Worm (Caenorhabditis elegans) whole organism, young adult: ENCODE results near the gene F57B9.3.

ENCODE experiments used
- C06A6.2 ChIP-seq: fragments of 200-800 bp; sonication (Bioruptor generic); conservative IDR thresholded peaks from 2 replicates; pipeline ENCODE4 v1.3.6; 2022; ENCODE audit warnings: missing genetic modification characterization, missing compliant biosample characterization
- Y95B8A.8 ChIP-seq: fragments of 200-800 bp; sonication (Bioruptor generic); IDR thresholded peaks from 2 replicates; pipeline ENCODE4 v1.3.6; 2022; ENCODE audit warnings: missing genetic modification reagents, missing genetic modification characterization, missing compliant biosample characterization
- ama-1 ChIP-seq, 3 experiments: fragments of 150-350 bp in 1 of 3; sonication (generic microtip) in 2 of 3; optimal IDR thresholded peaks; 2 replicates each; lab custom pipeline; 2014 to 2018; ENCODE audit warnings: missing biosample characterization in 2 of 3, missing genetic modification characterization in 2 of 3, missing genetic modification reagents in 2 of 3
- aptf-2 ChIP-seq: fragments of 200-800 bp; sonication (Bioruptor generic); conservative IDR thresholded peaks from 2 replicates; pipeline ENCODE4 v1.3.6; 2022; ENCODE audit warnings: missing genetic modification reagents, missing genetic modification characterization, missing compliant biosample characterization
- attf-6 ChIP-seq: fragments of 200-800 bp; sonication (Bioruptor generic); IDR thresholded peaks from 2 replicates; pipeline ENCODE4 v1.3.6; 2022; ENCODE audit warnings: missing genetic modification reagents, missing genetic modification characterization, missing compliant biosample characterization
- lin-54 ChIP-seq: fragments of 200-800 bp; sonication (Bioruptor generic); optimal IDR thresholded peaks from 2 replicates; lab custom pipeline; 2018; ENCODE audit warnings: mild to moderate bottlenecking, missing genetic modification characterization, missing compliant biosample characterization
- mxl-1 ChIP-seq: sonication (generic microtip); optimal IDR thresholded peaks from 2 replicates; lab custom pipeline; 2016; ENCODE audit warnings: missing genetic modification characterization, missing compliant biosample characterization
- nfya-2 ChIP-seq: fragments of 200-800 bp; sonication (Bioruptor generic); IDR thresholded peaks from 2 replicates; pipeline ENCODE4 v1.3.6; 2022; ENCODE audit warnings: missing genetic modification reagents, missing genetic modification characterization, missing compliant biosample characterization
- nhr-80 ChIP-seq: sonication (generic microtip); optimal IDR thresholded peaks from 2 replicates; lab custom pipeline; 2016; ENCODE audit warnings: missing genetic modification characterization, missing compliant biosample characterization
- sea-2 ChIP-seq: fragments of 200-800 bp; sonication (Bioruptor generic); IDR thresholded peaks from 2 replicates; pipeline ENCODE4 v1.3.6; 2022; ENCODE audit warnings: missing genetic modification characterization, missing compliant biosample characterization

DNA sequence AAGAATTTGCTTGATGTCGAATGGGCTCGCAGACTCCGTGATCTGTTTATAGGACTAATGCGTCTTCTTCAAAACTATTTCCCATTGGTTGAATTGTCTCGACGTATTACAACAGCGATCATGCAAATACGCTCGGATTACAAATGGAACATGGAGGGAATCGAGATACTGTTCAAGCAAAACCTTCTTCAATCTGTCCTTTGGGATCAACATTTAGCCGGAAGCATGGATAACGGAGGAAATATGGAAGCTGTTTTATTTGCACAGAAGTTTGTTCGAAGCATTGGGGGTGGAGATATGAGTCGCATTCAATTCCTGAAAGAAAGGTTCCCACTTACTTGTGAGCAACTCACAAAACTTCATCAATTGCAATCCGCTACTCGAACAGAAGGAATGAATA lies 16.1 kb downstream of the F57B9.3 start:
- TF ChIP-seq nhr-80, result no peak
- no peak for TF ChIP-seq lin-54 (GFP tag; lab: Kevin White, UChicago)
- no peak for TF ChIP-seq mxl-1 (tag; lab: Kevin White, UChicago)
- TF ChIP-seq aptf-2, result no peak
- TF ChIP-seq C06A6.2 (GFP tag; lab: Robert Waterston, UW), result no peak
- TF ChIP-seq attf-6, result no peak
- no peak for TF ChIP-seq ama-1 (optimal IDR thresholded peaks at IDR 0.05; lab: Kevin White, UChicago)
- TF ChIP-seq ama-1 (GFP tag; optimal IDR thresholded peaks at IDR 0.05; lab: Kevin White, UChicago), result no peak
- no peak for TF ChIP-seq sea-2 (GFP tag; lab: Robert Waterston, UW)
- no peak for TF ChIP-seq nfya-2
- TF ChIP-seq Y95B8A.8 (GFP tag; lab: Robert Waterston, UW), result no peak
